Fruit fly (Drosophila melanogaster): ENCODE results near the gene Septin4.
A peak's percentile ranks its signal among the peaks of the same experiment; 100 is the strongest.

Gene Septin4

DNA sequence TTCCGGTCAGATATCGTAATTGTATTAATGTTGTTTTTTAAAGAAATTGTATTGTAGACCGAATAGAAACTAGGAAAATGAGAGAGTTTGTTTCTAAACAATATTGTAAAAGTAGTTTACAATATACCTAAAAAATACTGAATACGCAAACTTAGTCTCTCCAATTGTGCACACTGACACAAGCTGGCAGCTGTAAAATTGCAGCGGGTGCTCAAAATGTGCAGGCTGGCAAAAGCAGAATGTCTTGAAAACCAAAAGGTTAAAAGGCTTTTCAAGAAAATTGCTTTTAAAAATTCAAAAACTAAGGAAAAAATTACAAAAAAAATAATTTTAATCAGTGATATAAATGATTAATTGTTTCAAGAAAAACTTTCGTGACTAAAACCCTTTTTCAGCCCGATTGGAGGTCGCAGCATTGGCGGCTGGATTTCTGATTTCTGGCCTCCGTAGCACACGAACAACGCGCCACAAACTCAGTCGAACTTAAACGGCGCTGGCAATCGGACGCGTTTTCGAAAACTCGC, 747 bp upstream of the Septin4 start, which contains the start of gene CG4678:
CG4678 (plus strand) TSS at position 474 of the 524 bp plus-strand sequence.
- TF ChIP-seq Deaf1 (tag; optimal IDR thresholded peaks at IDR 0.05) (no peak), Dref (GFP tag; IDR thresholded peaks at IDR 0.05) (peak; percentile 46; the same call in 1 of the 2 replicates), amos (GFP tag; IDR thresholded peaks at IDR 0.05; ENCODE audit: partially characterized antibody) (peak; percentile 32; the same call in 1 of the 2 replicates), Opbp (GFP tag; IDR thresholded peaks at IDR 0.05; ENCODE audit: partially characterized antibody) (peak; percentile 52; the same call in 2 of the 3 replicates), CG8290 (GFP tag; optimal IDR thresholded peaks at IDR 0.05) (no peak), CG8290 (tag; optimal IDR thresholded peaks at IDR 0.05) (peak in 1 of 2 experiments; percentile 3), Meics (GFP tag; optimal IDR thresholded peaks at IDR 0.05) (no peak), Ets97D (GFP tag; optimal IDR thresholded peaks at IDR 0.05) (peak; percentile 52), CG2116 (GFP tag; optimal IDR thresholded peaks at IDR 0.05) (no peak), CkIIα-i1 (GFP tag; IDR thresholded peaks at IDR 0.05) (no peak), slbo (GFP tag; IDR thresholded peaks at IDR 0.05) (no peak), bsh (GFP tag; optimal IDR thresholded peaks at IDR 0.05) (no peak), fd3F (GFP tag; optimal IDR thresholded peaks at IDR 0.05) (no peak), hb (GFP tag; IDR thresholded peaks at IDR 0.05; ENCODE audit: partially characterized antibody) (no peak), E2f2 (GFP tag; IDR thresholded peaks at IDR 0.05) (peak; percentile 89), gfzf (GFP tag; optimal IDR thresholded peaks at IDR 0.05) (peak; percentile 72), CG10959 (GFP tag; IDR thresholded peaks at IDR 0.05) (no peak), nerfin-1 (tag; optimal IDR thresholded peaks at IDR 0.05) (no peak), CG3281 (GFP tag; optimal IDR thresholded peaks at IDR 0.05) (no peak), CG6254 (GFP tag; optimal IDR thresholded peaks at IDR 0.05) (peak; percentile 14), CG17361 (GFP tag; IDR thresholded peaks at IDR 0.05) (no peak), dpn (GFP tag; optimal IDR thresholded peaks at IDR 0.05) (no peak), esg (GFP tag; conservative IDR thresholded peaks at IDR 0.05) (no peak), Hr51 (GFP tag; optimal IDR thresholded peaks at IDR 0.05) (peak in 1 of 2 experiments; percentile 12), Trl (optimal IDR thresholded peaks at IDR 0.05) (no peak), Trl (GFP tag; optimal IDR thresholded peaks at IDR 0.05) (no peak), CG2199 (GFP tag; IDR thresholded peaks at IDR 0.05) (peak; percentile 79; the same call in 2 of the 3 replicates), CG11085 (GFP tag; IDR thresholded peaks at IDR 0.05) (no peak), pb (GFP tag; optimal IDR thresholded peaks at IDR 0.05) (no peak), CG42726 (GFP tag; IDR thresholded peaks at IDR 0.05; ENCODE audit: partially characterized antibody) (peak; percentile 51; the same call in 1 of the 2 replicates), CTCF (GFP tag; optimal IDR thresholded peaks at IDR 0.05) (peak; percentile 56), phol (tag; optimal IDR thresholded peaks at IDR 0.05) (peak; percentile 19), CoRest (tag; optimal IDR thresholded peaks at IDR 0.05) (peak; percentile 42), dimm (GFP tag; IDR thresholded peaks at IDR 0.05) (no peak), CG9727 (GFP tag; optimal IDR thresholded peaks at IDR 0.05) (no peak), run (tag; optimal IDR thresholded peaks at IDR 0.05) (no peak), Jarid2 (GFP tag; optimal IDR thresholded peaks at IDR 0.05) (peak; percentile 29), zfh2 (GFP tag; optimal IDR thresholded peaks at IDR 0.05) (no peak), CG14965 (GFP tag; optimal IDR thresholded peaks at IDR 0.05; ENCODE audit: borderline replicate concordance) (no peak), trem (tag; optimal IDR thresholded peaks at IDR 0.05) (peak; percentile 17), B-H1 (GFP tag; IDR thresholded peaks at IDR 0.05) (no peak), nmo (GFP tag; optimal IDR thresholded peaks at IDR 0.05) (peak; percentile 20), sens (GFP tag) (peak; percentile 73), CG14710 (tag; optimal IDR thresholded peaks at IDR 0.05) (peak; percentile 23), mam (GFP tag; optimal IDR thresholded peaks at IDR 0.05) (peak; percentile 1), ab (GFP tag; optimal IDR thresholded peaks at IDR 0.05) (no peak), ttk (GFP tag; IDR thresholded peaks at IDR 0.05) (no peak), pzg (GFP tag; optimal IDR thresholded peaks at IDR 0.05) (peak; percentile 64), CG15514 (GFP tag; optimal IDR thresholded peaks at IDR 0.05) (peak; percentile 24), vfl (GFP tag; optimal IDR thresholded peaks at IDR 0.05) (no peak), CG18011 (GFP tag; optimal IDR thresholded peaks at IDR 0.05) (peak; percentile 99)

Measured in whole organism, embryonic.